Fruit fly (Drosophila melanogaster): Measurements from ENCODE around the gene Polr2C.
A peak's percentile ranks its signal among the peaks of the same experiment; 100 is the strongest.

The Polr2C gene

DNA sequence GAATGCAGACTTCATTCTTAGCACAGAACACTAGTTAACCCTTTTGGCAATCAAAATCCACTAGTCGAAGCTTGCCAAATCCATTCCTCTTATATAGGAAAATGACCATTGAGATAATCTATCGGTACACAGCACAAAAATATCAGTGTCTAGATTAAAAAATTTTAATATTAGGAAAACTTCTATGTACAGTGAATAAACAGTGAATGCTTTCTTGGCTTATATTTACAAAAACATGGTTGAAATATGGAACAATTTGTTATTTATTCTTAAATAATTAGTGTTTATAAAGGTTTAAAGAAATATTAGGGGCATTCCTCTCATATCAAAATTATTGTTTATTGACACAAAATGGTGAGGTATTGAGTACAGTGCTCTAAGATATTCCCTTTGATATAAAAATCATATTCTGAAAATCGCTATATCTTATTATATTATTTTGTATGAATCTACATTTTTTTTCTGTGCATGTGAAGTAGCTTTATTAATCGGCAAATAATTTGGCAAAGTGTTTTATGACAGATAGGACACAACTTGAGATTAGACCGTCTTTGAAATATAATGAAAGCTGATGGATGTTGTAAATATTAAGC, 10.7 kb downstream of the Polr2C start, which contains the start of gene CG33306 (continued):
- peak; percentile 3 for TF ChIP-seq cwo (GFP tag; optimal IDR thresholded peaks at IDR 0.05)

DNA sequence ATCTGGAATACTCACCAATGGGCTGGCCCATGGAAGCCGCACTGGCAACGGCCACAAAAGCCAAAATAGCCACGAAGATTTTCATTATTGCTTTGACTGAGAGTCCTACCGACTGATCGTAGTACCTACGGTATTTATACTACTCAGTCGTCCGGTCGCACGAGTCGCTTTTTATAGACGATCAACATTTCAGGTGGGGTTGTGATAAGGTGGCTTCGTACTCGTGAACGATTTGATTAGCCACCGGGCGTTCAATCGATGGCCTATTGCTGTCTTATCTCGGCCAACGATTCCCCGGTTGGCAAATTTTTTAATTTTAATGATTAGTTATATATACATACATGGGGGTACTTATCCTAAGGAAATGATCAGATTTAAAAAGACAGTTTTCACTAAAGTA, 12.0 kb downstream of the Polr2C start, which contains the start of gene CG8997:
Gene CG8997, minus strand, starts transcription at position 148 of the 400 bp plus-strand sequence.
- TF ChIP-seq exex (tag; optimal IDR thresholded peaks at IDR 0.05) (peak; percentile 87), cwo (GFP tag; optimal IDR thresholded peaks at IDR 0.05) (peak; percentile 51), CG9215 (GFP tag; IDR thresholded peaks at IDR 0.05) (no peak), Deaf1 (tag; optimal IDR thresholded peaks at IDR 0.05) (peak; percentile 58), CG32532 (GFP tag; IDR thresholded peaks at IDR 0.05) (peak; percentile 30; the same call in 1 of the 2 replicates), pum (GFP tag; optimal IDR thresholded peaks at IDR 0.05) (no peak), CG15601 (tag; optimal IDR thresholded peaks at IDR 0.05) (no peak), Med (GFP tag) (peak; percentile 37), mirr (GFP tag; optimal IDR thresholded peaks at IDR 0.05) (peak; percentile 7), CG17912 (GFP tag; optimal IDR thresholded peaks at IDR 0.05) (no peak), grn (GFP tag; optimal IDR thresholded peaks at IDR 0.05) (peak; percentile 25), corto (GFP tag; optimal IDR thresholded peaks at IDR 0.05) (peak; percentile 2), CG9797 (GFP tag; optimal IDR thresholded peaks at IDR 0.05) (no peak), sug (tag; optimal IDR thresholded peaks at IDR 0.05) (peak; percentile 92), bigmax (GFP tag; optimal IDR thresholded peaks at IDR 0.05) (no peak), ase (GFP tag; IDR thresholded peaks at IDR 0.05) (0 out of 3 replicates have a peak, but pooled peaks have one; percentile 19), pan (optimal IDR thresholded peaks at IDR 0.05) (no peak), pan (GFP tag; optimal IDR thresholded peaks at IDR 0.05 in 1 of 2, IDR thresholded peaks at IDR 0.05 in 1 of 2) (peak in 1 of 2 experiments; percentile 24), lbe (GFP tag; optimal IDR thresholded peaks at IDR 0.05) (peak; percentile 5), Sry-δ (GFP tag; optimal IDR thresholded peaks at IDR 0.05) (no peak)

DNA sequence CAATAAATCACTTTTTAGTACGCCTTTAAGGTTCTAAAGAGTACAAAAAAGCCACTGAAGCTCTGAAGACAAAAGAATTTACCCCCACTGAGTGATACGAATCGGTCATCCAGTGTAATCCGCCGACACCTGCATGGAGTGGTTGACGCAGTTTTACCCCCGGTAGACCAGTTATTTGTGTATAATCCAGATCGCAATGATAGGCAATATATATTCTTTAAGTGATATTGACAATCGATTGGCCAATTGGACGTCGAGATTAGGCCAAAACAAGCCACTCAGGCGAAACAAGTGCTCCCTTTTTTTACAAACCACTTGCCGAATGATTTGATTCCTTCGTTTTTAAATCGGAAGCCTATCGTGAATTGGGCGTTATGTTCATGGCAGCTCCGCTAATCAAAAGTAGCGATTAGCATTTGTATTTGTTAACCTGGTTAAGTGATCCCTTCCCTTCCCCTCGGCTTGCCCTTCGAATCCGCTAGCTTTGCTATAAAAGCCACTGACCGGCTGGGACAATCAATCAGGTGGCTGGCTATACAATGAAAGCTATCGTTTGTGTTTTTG, 13.2 kb downstream of the Polr2C start, which contains the start of gene CG7916:
Gene CG7916, plus strand, starts transcription at position 514 of the 564 bp plus-strand sequence.
- TF ChIP-seq grn (GFP tag; optimal IDR thresholded peaks at IDR 0.05), result peak; percentile 46
- no peak for TF ChIP-seq Ssrp (tag; optimal IDR thresholded peaks at IDR 0.05)
- TF ChIP-seq CG4360 (GFP tag; IDR thresholded peaks at IDR 0.05), result no peak
- no peak for TF ChIP-seq H15 (GFP tag; IDR thresholded peaks at IDR 0.05)
- TF ChIP-seq CG11456 (GFP tag; IDR thresholded peaks at IDR 0.05), result no peak
- TF ChIP-seq CG13287 (GFP tag; IDR thresholded peaks at IDR 0.05; ENCODE audit: partially characterized antibody), result no peak
- no peak for TF ChIP-seq CG8478 (optimal IDR thresholded peaks at IDR 0.05)
- TF ChIP-seq vnd (GFP tag; IDR thresholded peaks at IDR 0.05; ENCODE audit: partially characterized antibody), result no peak
- no peak for TF ChIP-seq CG4282 (GFP tag; optimal IDR thresholded peaks at IDR 0.05)
- TF ChIP-seq ttk (GFP tag; IDR thresholded peaks at IDR 0.05), result no peak
- no peak for TF ChIP-seq Aef1 (GFP tag; IDR thresholded peaks at IDR 0.05)
- no peak for TF ChIP-seq ken (GFP tag; IDR thresholded peaks at IDR 0.05)
- no peak for TF ChIP-seq NK7.1 (GFP tag; optimal IDR thresholded peaks at IDR 0.05)
- TF ChIP-seq CG6854 (GFP tag; optimal IDR thresholded peaks at IDR 0.05), result no peak
- no peak for TF ChIP-seq Dek (tag; optimal IDR thresholded peaks at IDR 0.05)
- no peak for TF ChIP-seq CG11398 (GFP tag; optimal IDR thresholded peaks at IDR 0.05)
- TF ChIP-seq CG34376 (GFP tag; optimal IDR thresholded peaks at IDR 0.05), result peak; percentile 41
- no peak for TF ChIP-seq CG7928 (GFP tag; optimal IDR thresholded peaks at IDR 0.05)
- no peak for TF ChIP-seq CG18262 (tag; optimal IDR thresholded peaks at IDR 0.05)
- peak; percentile 90 for TF ChIP-seq sug (tag; optimal IDR thresholded peaks at IDR 0.05)
- TF ChIP-seq gro (GFP tag; optimal IDR thresholded peaks at IDR 0.05), result no peak
- TF ChIP-seq CG14050 (GFP tag; IDR thresholded peaks at IDR 0.05), result no peak
- TF ChIP-seq CG17612 (GFP tag; IDR thresholded peaks at IDR 0.05), result no peak
- TF ChIP-seq Jarid2 (GFP tag; optimal IDR thresholded peaks at IDR 0.05), result no peak
- peak; percentile 48 for TF ChIP-seq Deaf1 (tag; optimal IDR thresholded peaks at IDR 0.05)
- TF ChIP-seq Sin3A (optimal IDR thresholded peaks at IDR 0.05), result no peak
- TF ChIP-seq CG17328 (GFP tag; IDR thresholded peaks at IDR 0.05), result no peak
- peak; percentile 75 for TF ChIP-seq exex (tag; optimal IDR thresholded peaks at IDR 0.05)
- TF ChIP-seq CG1529 (GFP tag; optimal IDR thresholded peaks at IDR 0.05), result no peak
- TF ChIP-seq chn (GFP tag; optimal IDR thresholded peaks at IDR 0.05), result no peak
- TF ChIP-seq CG2202 (tag; optimal IDR thresholded peaks at IDR 0.05), result no peak
- no peak for TF ChIP-seq CG6791 (GFP tag; IDR thresholded peaks at IDR 0.05; ENCODE audit: partially characterized antibody)

All from whole organism, embryonic.